Worm (Caenorhabditis elegans) whole organism, L4/young adult: ENCODE results near the gene K09A9.6.

Experiments
- W03F9.2 ChIP-seq: fragments of 150-350 bp; optimal IDR thresholded peaks from 2 replicates; lab custom pipeline; 2014; ENCODE audit warnings: missing biosample characterization, missing genetic modification characterization
- dao-5 ChIP-seq: sonication (generic microtip); optimal IDR thresholded peaks from 2 replicates; lab custom pipeline; 2016; ENCODE audit warnings: missing genotype, missing genetic modification characterization, moderate library complexity, missing compliant biosample characterization
- him-1 ChIP-seq: sonication (generic microtip); optimal IDR thresholded peaks from 2 replicates; lab custom pipeline; 2016; ENCODE audit warnings: missing genotype, missing genetic modification reagents, missing genetic modification characterization, missing compliant biosample characterization

DNA sequence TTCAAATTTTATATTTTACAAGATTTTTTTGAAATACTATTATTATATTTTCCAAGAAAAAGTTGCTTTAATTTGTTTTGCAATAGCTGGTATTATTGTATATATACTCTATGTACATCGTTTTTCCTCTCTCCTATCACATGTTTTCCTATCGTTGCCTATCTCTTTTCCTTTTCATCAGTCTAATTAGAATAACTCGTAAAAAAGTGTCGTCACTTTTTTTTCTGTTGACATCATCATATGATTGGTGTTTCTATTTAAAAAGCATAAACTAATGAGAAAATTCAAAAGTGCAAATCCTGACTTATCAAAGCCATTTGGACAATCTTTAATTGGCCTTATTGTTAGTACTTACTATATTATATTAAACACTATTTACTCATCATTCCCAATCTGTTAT, 41.0 kb upstream of the K09A9.6 start:
- TF ChIP-seq dao-5 (tag; lab: Kevin White, UChicago) (no peak), W03F9.2 (no peak), him-1 (tag; lab: Kevin White, UChicago) (no peak)
